Fruit fly (Drosophila melanogaster) whole organism: Measurements from ENCODE around the gene rdx.

ENCODE experiments used
- CG8478 ChIP-seq: fragments of >200 bp; optimal IDR thresholded peaks from 2 replicates; lab custom pipeline; 2018; ENCODE audit warnings: inconsistent platforms
- Dll ChIP-seq: fragments of >200 bp; optimal IDR thresholded peaks from 2 replicates; lab custom pipeline; 2017
- EcR ChIP-seq, 2 experiments: fragments of >200 bp; optimal IDR thresholded peaks; 2 replicates each; lab custom pipeline; 2017; ENCODE audit warnings: missing biosample characterization in 2 of 2, missing genetic modification characterization in 2 of 2, missing genetic modification reagents in 2 of 2
- pan ChIP-seq: fragments of >200 bp; optimal IDR thresholded peaks from 2 replicates; lab custom pipeline; 2017
- psq ChIP-seq: fragments of >200 bp; optimal IDR thresholded peaks from 2 replicates; lab custom pipeline; 2017
- usp ChIP-seq: fragments of >200 bp; optimal IDR thresholded peaks from 2 replicates; lab custom pipeline; 2017; ENCODE audit warnings: missing biosample characterization, missing genetic modification characterization, mixed read lengths

Gene rdx

DNA sequence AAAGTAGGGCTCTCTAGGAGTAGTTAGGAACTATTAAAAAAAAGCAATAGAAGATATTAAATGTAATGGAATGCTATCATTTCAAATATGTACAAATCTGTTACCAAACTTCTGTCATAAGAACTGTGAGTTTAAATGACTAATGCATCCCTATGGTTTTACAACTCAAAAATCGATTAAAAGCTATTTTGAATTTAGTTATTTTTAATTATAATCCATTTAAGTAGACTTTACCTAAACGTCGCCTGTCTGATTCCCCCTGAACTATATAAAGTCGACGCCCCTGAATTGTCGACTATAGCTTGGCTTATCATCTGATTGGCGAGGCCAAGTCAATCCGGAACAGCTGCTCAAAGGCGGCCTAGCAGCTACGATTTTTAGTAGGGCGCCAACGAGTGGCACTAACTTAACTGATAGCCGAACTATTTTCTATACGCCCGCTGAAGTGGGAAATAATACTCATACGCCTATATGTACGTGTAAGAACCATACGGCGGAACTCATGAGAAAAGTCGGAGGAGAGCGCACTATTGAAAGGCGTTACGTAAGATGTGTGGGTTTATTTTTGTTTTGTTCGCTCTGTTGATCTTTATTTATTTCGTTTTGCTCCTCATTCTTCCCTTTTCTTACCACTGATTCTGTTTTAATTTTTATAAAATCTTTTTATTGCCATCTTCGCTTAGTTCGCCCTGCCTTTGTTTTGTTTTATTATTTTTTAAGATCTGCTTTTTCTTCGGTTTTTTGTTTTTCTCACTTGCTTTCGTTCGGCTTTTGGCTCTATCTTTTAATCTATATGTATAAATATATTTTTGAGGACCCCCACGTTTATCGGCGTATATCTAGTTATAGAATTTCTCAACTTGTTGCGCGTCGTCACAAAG is 30.4 kb upstream of the rdx start:
- TF ChIP-seq Dll (lab: Kevin White, UChicago): no peak
- no peak for TF ChIP-seq CG8478 (lab: Kevin White, UChicago)
- no peak for TF ChIP-seq pan (lab: Kevin White, UChicago)
- TF ChIP-seq EcR (GFP tag; optimal IDR thresholded peaks at IDR 0.05; lab: Kevin White, UChicago): no peak
- no peak for TF ChIP-seq psq (lab: Kevin White, UChicago)
- TF ChIP-seq usp (GFP tag; lab: Kevin White, UChicago): no peak

DNA sequence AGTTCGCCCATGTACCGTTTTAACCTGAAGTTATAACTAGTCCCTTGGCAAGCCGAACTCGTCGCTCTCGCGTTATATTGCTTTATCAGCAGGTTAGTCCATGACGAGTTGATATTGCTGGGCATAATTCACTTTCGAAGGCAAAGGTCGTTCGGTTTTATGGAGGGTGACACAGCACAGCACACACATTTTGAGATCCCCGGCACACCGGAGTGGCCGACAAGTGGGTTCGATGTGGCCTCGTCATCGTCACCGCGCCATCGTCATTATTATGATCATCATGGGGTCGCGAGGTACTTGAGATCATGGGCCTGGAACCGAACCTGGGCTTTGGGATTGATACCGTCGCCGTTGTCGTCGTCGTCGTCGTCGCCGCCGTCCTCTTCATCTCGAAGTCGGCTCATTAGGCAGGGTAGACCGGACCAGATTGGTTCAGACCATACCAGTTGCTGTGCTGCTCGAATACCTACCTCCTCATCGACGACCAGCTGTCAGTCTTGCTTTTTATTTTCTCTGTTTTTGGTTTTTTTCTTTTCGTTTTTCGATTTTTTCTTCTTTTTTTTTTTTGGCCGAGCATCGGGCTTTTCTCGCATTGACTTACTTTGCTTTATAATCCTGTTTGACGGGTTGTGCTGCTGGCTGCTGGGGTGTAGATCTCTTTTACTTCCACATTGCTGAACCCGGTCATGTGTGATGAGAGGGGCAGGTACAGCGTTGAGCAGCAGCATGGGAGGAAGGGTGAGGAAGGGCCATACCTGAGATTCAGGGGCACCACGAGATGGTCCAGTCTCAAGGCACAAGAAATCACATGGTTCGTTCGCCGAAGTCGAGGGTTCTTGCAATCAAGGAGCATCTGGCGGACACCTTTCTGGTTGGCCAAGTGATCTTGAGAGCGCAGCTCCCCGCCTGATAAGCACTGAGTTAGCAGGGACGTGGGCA is 29.5 kb upstream of the rdx start:
- TF ChIP-seq CG8478 (lab: Kevin White, UChicago) (no peak), Dll (lab: Kevin White, UChicago) (no peak), usp (GFP tag; lab: Kevin White, UChicago) (no peak), EcR (GFP tag; optimal IDR thresholded peaks at IDR 0.05; lab: Kevin White, UChicago) (peak in 1 of 2 experiments; percentile 50), psq (lab: Kevin White, UChicago) (no peak), pan (lab: Kevin White, UChicago) (no peak)

DNA sequence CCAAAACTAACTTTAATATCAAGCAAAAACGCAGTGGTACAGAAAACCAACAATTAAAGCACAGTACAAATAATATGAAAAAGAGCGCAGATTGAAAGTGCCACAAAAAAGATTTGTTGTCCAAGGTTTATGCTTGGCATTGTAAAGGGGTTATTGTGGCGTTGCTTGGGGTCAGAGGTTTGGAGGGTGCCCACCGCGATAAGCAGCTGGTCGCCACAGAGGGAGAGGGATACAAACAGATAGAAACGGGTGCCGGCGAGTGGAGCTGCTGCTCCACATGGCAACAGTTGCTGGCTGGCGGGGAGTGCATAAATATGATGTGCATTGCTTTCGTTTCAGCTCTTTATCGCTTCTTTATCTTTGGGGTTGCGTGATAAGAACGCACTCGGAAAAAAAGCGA is 28.5 kb upstream of the rdx start:
- TF ChIP-seq psq (lab: Kevin White, UChicago) (no peak), Dll (lab: Kevin White, UChicago) (no peak), EcR (GFP tag; optimal IDR thresholded peaks at IDR 0.05; lab: Kevin White, UChicago) (no peak), usp (GFP tag; lab: Kevin White, UChicago) (no peak), CG8478 (lab: Kevin White, UChicago) (no peak), pan (lab: Kevin White, UChicago) (no peak)

DNA sequence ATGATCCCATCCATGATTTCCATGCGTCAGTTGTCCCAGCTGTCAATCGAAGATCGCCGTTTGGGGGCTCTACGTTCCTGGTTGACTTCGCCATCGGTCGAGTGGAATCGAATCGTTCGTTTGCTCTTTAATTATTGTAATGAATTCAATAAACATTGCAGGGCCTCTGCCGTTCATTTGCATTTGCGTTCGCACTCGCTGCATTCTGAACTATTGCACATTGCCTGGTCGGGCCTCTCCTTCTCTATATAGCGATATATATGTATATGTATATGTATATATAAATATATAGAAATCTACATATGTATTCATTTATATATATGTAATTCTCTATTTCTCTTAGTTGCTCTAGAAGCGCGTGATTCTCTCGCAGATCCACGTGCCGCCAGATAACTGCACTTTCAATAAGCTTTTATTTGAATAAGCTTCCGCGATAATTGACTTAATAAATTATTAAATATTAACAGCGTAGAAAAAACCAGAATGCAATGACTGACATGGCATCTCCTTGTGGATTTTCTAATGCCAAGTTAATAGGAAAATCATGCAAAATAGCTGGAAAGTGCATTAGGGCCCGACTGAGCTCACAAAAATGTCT is 27.9 kb upstream of the rdx start:
- no peak for TF ChIP-seq usp (GFP tag; lab: Kevin White, UChicago)
- TF ChIP-seq psq (lab: Kevin White, UChicago): no peak
- no peak for TF ChIP-seq CG8478 (lab: Kevin White, UChicago)
- no peak for TF ChIP-seq pan (lab: Kevin White, UChicago)
- no peak for TF ChIP-seq Dll (lab: Kevin White, UChicago)
- TF ChIP-seq EcR (GFP tag; optimal IDR thresholded peaks at IDR 0.05; lab: Kevin White, UChicago): no peak

DNA sequence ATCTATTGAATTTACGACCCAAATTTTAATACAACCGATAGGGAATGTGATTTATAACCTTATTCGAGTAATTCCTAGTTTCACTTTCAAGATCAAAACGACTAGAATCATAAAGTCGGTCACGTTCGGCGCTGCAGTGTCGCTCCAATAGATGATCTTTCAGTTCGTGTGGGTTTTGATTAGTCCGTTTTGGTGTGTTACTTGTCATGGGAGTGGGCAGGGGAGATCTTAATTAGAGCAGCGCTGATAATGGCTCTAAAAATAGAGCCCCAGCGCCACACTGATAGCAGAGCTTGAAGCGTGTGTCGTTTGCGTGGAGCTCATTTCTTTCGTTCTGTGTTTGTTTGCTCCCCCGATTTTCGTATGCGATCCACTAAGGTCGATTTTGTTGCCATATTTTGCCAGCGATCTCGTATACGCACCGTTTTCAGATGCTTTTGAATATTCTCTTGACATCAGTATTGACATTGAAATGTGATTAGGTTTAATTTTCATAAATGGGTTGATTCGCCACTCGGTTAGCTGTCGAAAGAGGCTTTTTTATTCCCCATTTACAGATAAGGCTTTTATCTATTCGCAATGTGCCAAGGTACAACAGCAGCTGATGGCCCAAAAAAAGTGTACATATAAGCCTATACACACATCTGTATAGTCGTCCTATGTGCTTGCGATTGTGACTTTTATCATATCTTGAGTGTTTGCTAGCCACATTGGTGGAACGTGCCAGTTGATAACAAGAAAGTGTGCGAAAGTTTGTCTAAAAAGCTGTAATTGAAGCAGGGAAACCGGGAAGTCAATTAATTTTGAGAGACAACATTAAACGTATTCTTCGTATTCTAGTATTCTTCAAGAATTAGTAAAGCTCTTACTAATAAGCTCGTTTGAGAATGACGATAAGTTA is 26.9 kb upstream of the rdx start:
- TF ChIP-seq usp (GFP tag; lab: Kevin White, UChicago): no peak
- no peak for TF ChIP-seq psq (lab: Kevin White, UChicago)
- no peak for TF ChIP-seq Dll (lab: Kevin White, UChicago)
- no peak for TF ChIP-seq CG8478 (lab: Kevin White, UChicago)
- TF ChIP-seq pan (lab: Kevin White, UChicago): no peak
- TF ChIP-seq EcR (GFP tag; optimal IDR thresholded peaks at IDR 0.05; lab: Kevin White, UChicago): no peak

DNA sequence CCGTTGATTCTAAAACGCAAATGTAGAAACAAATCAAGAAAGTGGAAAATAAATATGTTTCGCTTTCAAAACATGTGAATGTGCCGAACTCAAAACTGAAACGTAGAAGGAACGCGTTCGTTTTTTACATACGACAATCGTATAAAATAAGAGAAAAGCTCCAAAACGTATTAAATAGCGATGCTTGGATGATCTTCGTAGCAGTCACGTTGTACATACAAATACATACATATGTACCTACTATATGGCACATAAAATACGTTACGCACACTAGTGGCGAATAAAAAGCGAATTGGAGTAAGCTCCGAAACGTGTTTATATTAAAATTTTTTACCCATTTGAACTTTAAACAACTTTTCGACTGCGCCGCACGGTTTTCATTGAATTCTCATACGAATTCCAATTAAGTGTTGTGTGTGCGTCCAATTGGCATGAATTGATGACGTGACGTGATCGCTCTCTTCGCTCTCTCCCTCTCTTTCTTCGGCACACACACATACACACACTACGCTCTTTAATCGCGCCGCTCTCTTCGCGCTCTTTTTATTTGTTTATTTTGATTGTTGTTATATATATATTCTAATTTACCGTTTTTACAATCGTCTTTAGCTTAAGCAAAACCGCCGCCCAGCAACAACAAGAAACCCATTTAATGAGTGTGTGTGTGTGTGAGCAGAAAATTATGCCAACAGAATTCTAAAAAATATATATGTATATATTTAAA is 25.4 kb upstream of the rdx start:
- TF ChIP-seq EcR (GFP tag; optimal IDR thresholded peaks at IDR 0.05; lab: Kevin White, UChicago): no peak
- TF ChIP-seq CG8478 (lab: Kevin White, UChicago): no peak

DNA sequence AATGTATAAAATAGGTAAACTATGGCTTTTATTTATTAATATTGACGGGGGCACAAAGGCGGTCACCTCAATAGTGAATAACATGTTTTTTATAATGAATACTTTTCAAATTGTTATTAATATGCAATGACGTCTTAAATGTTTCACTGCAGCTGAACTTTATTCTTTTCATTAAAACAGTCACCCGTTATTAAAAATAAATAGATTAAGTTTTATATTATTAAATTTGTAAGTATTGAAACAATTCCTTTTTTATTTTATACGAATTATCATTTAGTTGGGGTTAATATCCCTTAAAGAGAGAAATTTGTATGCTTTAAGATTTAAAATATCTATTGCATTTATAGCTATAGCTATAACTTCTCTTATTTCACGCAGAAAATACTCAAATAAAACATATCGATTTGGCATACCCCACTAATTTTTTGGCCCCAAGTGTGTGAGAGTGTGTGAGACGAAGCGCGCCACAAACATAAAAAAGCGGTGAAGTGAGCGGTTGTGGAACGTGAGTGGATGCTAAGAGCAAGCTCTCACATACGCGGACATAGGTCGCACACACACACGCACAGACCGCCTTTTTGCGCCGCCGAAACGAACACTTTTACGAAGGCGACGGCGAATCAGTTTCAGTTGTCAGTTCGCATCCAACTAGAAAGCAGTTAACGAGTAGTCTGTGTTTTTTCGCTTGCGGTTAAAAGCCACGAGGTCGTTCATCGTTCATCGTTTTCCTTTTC is 24.6 kb upstream of the rdx start, which contains the start of gene foxo:
Gene foxo (plus strand): TSS at position 626 of the 734 bp plus-strand sequence.
- TF ChIP-seq CG8478 (lab: Kevin White, UChicago) (no peak), Dll (lab: Kevin White, UChicago) (peak; percentile 27)

DNA sequence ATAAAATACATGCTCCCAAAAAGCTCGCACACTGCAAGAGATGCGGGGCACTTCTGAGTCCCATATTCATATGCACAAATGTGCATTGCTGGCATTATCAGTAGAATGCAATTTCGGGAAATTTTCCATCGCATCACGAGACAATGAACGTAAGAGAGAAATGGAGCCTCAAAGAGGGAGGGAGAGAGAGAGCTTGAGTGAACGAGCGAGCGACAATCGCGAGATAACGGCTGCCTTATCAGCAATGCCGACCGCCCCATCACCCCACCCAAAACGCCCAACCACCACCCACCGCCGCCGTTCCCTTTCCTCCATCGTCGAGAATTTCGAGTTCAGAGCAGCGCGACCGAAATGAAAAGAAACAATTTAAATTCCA is 24.1 kb upstream of the rdx start:
- TF ChIP-seq CG8478 (lab: Kevin White, UChicago): no peak
- peak in 1 of 2 experiments; percentile 42 for TF ChIP-seq EcR (GFP tag; optimal IDR thresholded peaks at IDR 0.05; lab: Kevin White, UChicago)

DNA sequence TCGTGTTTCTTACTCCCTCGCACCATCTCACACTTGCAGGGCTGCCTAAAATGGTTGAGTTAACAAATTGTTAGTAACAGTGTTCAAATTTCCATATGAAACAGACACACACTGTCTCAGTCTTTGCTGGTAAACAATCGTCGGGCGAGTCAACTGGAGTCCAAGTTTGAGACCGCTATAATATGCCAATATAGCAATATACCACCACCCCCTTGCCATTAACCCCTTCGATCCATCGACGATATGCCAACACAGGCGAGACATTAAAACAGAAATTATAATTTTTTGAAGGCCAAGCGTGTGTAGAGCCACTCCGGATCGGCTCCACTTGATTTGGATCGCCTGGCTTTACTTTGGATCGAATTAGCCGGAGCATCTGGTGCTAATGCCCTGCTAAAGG is 22.2 kb upstream of the rdx start:
- TF ChIP-seq CG8478 (lab: Kevin White, UChicago) (no peak), Dll (lab: Kevin White, UChicago) (no peak), usp (GFP tag; lab: Kevin White, UChicago) (no peak), EcR (GFP tag; optimal IDR thresholded peaks at IDR 0.05; lab: Kevin White, UChicago) (no peak), psq (lab: Kevin White, UChicago) (no peak), pan (lab: Kevin White, UChicago) (no peak)
